Worm (Caenorhabditis elegans): Measurements from ENCODE around the gene C24F3.2.

The C24F3.2 gene

DNA sequence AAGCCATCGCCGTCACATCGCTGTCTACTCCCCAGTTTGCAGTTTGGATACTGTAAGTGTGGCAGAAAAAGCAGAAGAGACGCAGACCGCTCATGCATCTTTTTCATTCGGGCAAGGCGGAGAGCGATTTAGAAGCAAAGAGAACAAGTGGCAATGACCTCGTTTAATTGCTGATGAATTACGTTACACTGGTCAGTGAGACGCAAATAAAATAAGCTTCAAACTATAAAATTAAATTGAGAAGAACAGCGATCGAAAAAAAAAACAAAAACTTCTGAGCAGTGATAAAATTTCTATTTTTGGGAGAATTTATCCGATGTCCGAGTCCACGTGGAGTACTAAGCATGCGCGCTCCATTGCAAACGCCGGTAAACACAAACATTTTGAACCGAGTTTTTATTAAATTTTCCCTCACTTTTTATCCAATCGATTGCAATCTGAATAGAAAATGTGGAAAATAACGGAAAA lies at the start of gene C24F3.2:
Gene C24F3.2, plus strand, starts transcription at position 418 of the 468 bp plus-strand sequence.
- no peak for TF ChIP-seq flt-1 (GFP tag; IDR thresholded peaks at IDR 0.05)
- no peak for TF ChIP-seq ref-1 (GFP tag; conservative IDR thresholded peaks at IDR 0.05)
- TF ChIP-seq ztf-23 (GFP tag; IDR thresholded peaks at IDR 0.05), result no peak
- TF ChIP-seq klf-2 (GFP tag; conservative IDR thresholded peaks at IDR 0.05), result no peak
- peak; percentile 58 for TF ChIP-seq cog-1 (tag; optimal IDR thresholded peaks at IDR 0.05)
- TF ChIP-seq T22C8.4 (GFP tag; IDR thresholded peaks at IDR 0.05), result no peak
- TF ChIP-seq tab-1 (GFP tag; IDR thresholded peaks at IDR 0.05), result no peak
- TF ChIP-seq ztf-29 (GFP tag; IDR thresholded peaks at IDR 0.05), result 0 out of 2 replicates have a peak, but pooled peaks have one; percentile 44
- no peak for TF ChIP-seq med-1 (GFP tag; optimal IDR thresholded peaks at IDR 0.05; ENCODE audit: insufficient read depth)

DNA sequence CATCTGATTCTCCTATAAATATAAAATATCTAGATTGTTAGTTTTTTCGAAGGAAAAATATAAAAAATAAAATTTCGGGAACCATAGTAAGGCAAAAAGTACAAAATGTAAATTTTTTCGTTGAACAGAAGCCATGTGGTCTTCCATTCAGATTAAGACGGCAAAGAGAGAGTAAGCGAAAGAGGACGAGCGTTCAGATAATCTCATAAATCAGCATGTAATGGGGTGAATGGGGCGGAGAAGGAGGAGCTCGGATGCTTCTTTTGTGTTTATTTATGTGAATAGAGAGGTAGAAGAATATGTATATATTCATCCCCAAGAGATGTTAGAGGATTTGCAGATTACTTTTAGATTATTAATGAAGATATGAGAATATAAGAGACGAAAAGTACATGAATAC lies 48.0 kb upstream of the C24F3.2 start, which contains the start of gene pxf-1:
Gene pxf-1, minus strand, starts transcription at position 14 of the 400 bp plus-strand sequence.
- TF ChIP-seq ztf-23 (GFP tag; IDR thresholded peaks at IDR 0.05) (no peak), cog-1 (tag; optimal IDR thresholded peaks at IDR 0.05) (no peak), tab-1 (GFP tag; IDR thresholded peaks at IDR 0.05) (no peak), ref-1 (GFP tag; conservative IDR thresholded peaks at IDR 0.05) (no peak), ztf-29 (GFP tag; IDR thresholded peaks at IDR 0.05) (no peak), klf-2 (GFP tag; conservative IDR thresholded peaks at IDR 0.05) (no peak), med-1 (GFP tag; optimal IDR thresholded peaks at IDR 0.05; ENCODE audit: insufficient read depth) (no peak), T22C8.4 (GFP tag; IDR thresholded peaks at IDR 0.05) (no peak)

DNA sequence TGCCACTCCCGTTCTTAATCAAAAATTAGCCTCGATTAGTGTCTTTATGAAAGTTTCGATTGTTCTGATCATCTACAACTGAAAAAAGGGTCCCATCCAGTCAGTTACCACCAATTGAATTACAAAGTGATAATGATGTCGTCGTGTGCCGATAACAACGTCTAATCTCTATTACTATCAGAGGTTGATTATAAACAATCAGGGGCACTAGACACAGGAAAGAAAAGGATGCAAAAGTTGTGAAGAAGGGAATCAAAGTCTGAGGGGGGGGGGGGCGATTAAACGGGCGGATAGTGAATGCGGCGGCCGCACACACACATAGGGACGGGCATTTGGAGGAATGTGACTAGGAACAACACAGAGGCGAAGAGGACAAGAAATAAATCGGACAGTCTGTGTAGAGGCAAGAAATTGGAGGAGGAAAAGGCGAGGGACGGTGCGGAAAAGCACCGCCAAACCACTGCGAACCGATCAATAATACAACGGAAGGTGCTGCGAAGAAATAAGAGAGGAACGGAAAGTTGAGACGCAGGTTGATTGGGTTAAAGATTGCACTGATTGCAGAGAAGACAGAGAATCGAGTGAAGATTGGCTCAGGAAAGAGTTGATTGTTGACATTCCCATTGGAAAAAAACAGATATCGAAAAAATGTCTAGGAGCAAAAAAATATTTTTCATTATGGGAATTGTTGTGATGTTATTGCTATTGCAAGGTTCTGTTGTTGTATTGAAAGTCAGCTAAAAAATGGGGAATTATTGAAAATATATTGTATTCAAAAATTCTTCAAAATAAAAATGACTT lies 47.2 kb upstream of the C24F3.2 start:
- TF ChIP-seq tab-1 (GFP tag; IDR thresholded peaks at IDR 0.05) (0 out of 2 replicates have a peak, but pooled peaks have one; percentile 45), cog-1 (tag; optimal IDR thresholded peaks at IDR 0.05) (peak; percentile 2), klf-2 (GFP tag; conservative IDR thresholded peaks at IDR 0.05) (no peak), ztf-29 (GFP tag; IDR thresholded peaks at IDR 0.05) (no peak), T22C8.4 (GFP tag; IDR thresholded peaks at IDR 0.05) (peak; percentile 73), med-1 (GFP tag; optimal IDR thresholded peaks at IDR 0.05; ENCODE audit: insufficient read depth) (no peak), flt-1 (GFP tag; IDR thresholded peaks at IDR 0.05) (no peak), ref-1 (GFP tag; conservative IDR thresholded peaks at IDR 0.05) (no peak), ztf-23 (GFP tag; IDR thresholded peaks at IDR 0.05) (peak; percentile 55; the same call in 1 of the 2 replicates)

- no peak for TF ChIP-seq ztf-23 (GFP tag; IDR thresholded peaks at IDR 0.05)
- TF ChIP-seq ztf-29 (GFP tag; IDR thresholded peaks at IDR 0.05), result no peak
- TF ChIP-seq tab-1 (GFP tag; IDR thresholded peaks at IDR 0.05), result no peak
- TF ChIP-seq T22C8.4 (GFP tag; IDR thresholded peaks at IDR 0.05), result no peak
- TF ChIP-seq flt-1 (GFP tag; IDR thresholded peaks at IDR 0.05), result no peak
- no peak for TF ChIP-seq cog-1 (tag; optimal IDR thresholded peaks at IDR 0.05)
- no peak for TF ChIP-seq klf-2 (GFP tag; conservative IDR thresholded peaks at IDR 0.05)
- no peak for TF ChIP-seq med-1 (GFP tag; optimal IDR thresholded peaks at IDR 0.05; ENCODE audit: insufficient read depth)
- no peak for TF ChIP-seq ref-1 (GFP tag; conservative IDR thresholded peaks at IDR 0.05)
These were observed 46.0 kb upstream of the C24F3.2 start, which contains the start of gene rack-1 for ce11 chrIV:10176252-10176730. rack-1 (plus strand) TSS chrIV:10176680.

- TF ChIP-seq ref-1 (GFP tag; conservative IDR thresholded peaks at IDR 0.05), result no peak
- no peak for TF ChIP-seq T22C8.4 (GFP tag; IDR thresholded peaks at IDR 0.05)
- TF ChIP-seq flt-1 (GFP tag; IDR thresholded peaks at IDR 0.05), result no peak
- TF ChIP-seq cog-1 (tag; optimal IDR thresholded peaks at IDR 0.05), result no peak
- no peak for TF ChIP-seq med-1 (GFP tag; optimal IDR thresholded peaks at IDR 0.05; ENCODE audit: insufficient read depth)
- TF ChIP-seq tab-1 (GFP tag; IDR thresholded peaks at IDR 0.05), result no peak
- TF ChIP-seq ztf-23 (GFP tag; IDR thresholded peaks at IDR 0.05), result no peak
These were observed 44.6 kb upstream of the C24F3.2 start, which contains the start of gene mspn-1 for ce11 chrIV:10177779-10178178. mspn-1 (plus strand) TSS chrIV:10177968.

DNA sequence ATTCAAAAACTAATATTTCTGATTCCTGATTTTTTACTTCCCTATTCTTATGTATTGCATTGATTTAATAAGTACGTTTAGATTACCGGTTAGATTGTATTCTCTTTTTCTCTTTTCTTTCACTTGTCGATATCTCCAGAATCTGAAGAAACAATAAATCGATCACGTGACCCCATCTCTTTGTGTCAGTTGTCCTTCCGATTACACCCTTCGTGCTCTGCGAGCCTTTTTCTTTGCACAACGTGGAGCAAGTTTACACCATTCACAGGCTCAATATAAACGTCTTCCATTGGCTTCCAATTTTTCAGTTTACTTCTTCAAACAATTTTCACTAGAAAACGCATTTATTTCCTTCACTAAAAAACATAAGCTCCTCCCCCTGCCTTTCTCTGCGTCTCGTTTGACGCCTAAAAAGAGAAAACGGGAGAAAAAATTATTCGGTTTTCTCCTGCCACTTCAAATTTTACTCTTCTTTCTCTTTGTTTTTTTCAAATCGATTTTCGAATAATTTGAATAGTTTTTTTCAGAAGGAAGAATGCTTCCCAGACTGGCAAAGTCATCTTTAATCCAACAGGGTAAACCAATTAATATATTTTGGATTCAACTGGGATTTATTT lies 42.1 kb upstream of the C24F3.2 start, which contains the start of gene gta-1:
Gene gta-1, plus strand, starts transcription at position 528 of the 617 bp plus-strand sequence.
- TF ChIP-seq tab-1 (GFP tag; IDR thresholded peaks at IDR 0.05), result no peak
- TF ChIP-seq T22C8.4 (GFP tag; IDR thresholded peaks at IDR 0.05), result no peak

- TF ChIP-seq med-1 (GFP tag; optimal IDR thresholded peaks at IDR 0.05; ENCODE audit: insufficient read depth) (no peak), ztf-23 (GFP tag; IDR thresholded peaks at IDR 0.05) (no peak)
These were observed 33.8 kb upstream of the C24F3.2 start for ce11 chrIV:10188505-10188904.

ce11 chrIV:10190586-10190985 lies 31.8 kb upstream of the C24F3.2 start:
- TF ChIP-seq T22C8.4 (GFP tag; IDR thresholded peaks at IDR 0.05) (no peak), ref-1 (GFP tag; conservative IDR thresholded peaks at IDR 0.05) (no peak), flt-1 (GFP tag; IDR thresholded peaks at IDR 0.05) (0 out of 2 replicates have a peak, but pooled peaks have one; percentile 22)

ce11 chrIV:10191498-10191897 lies 30.8 kb upstream of the C24F3.2 start:
- TF ChIP-seq flt-1 (GFP tag; IDR thresholded peaks at IDR 0.05), result no peak
- TF ChIP-seq cog-1 (tag; optimal IDR thresholded peaks at IDR 0.05), result no peak
- TF ChIP-seq med-1 (GFP tag; optimal IDR thresholded peaks at IDR 0.05; ENCODE audit: insufficient read depth), result no peak
- TF ChIP-seq ztf-29 (GFP tag; IDR thresholded peaks at IDR 0.05), result no peak
- TF ChIP-seq ztf-23 (GFP tag; IDR thresholded peaks at IDR 0.05), result no peak
- TF ChIP-seq T22C8.4 (GFP tag; IDR thresholded peaks at IDR 0.05), result no peak
- TF ChIP-seq klf-2 (GFP tag; conservative IDR thresholded peaks at IDR 0.05), result no peak
- no peak for TF ChIP-seq ref-1 (GFP tag; conservative IDR thresholded peaks at IDR 0.05)
- TF ChIP-seq tab-1 (GFP tag; IDR thresholded peaks at IDR 0.05), result no peak

Measured in whole organism, midembryonic.